Worm (Caenorhabditis elegans): ENCODE data around the gene fbxa-84.

- no peak for TF ChIP-seq snpc-4 (tag; optimal IDR thresholded peaks at IDR 0.05)
- TF ChIP-seq ztf-11 (tag; optimal IDR thresholded peaks at IDR 0.05) = no peak
- no peak for TF ChIP-seq lin-39 (tag; optimal IDR thresholded peaks at IDR 0.05)
- no peak for TF ChIP-seq mef-2 (tag; optimal IDR thresholded peaks at IDR 0.05)
- no peak for TF ChIP-seq nhr-12 (tag; optimal IDR thresholded peaks at IDR 0.05)
- TF ChIP-seq lin-15B (tag; optimal IDR thresholded peaks at IDR 0.05) = no peak
- TF ChIP-seq lin-13 (GFP tag; optimal IDR thresholded peaks at IDR 0.05) = no peak
- no peak for TF ChIP-seq Y116A8C.19 (tag; optimal IDR thresholded peaks at IDR 0.05; ENCODE audit: borderline replicate concordance)
- no peak for TF ChIP-seq unc-62 (GFP tag; optimal IDR thresholded peaks at IDR 0.05)
- no peak for TF ChIP-seq efl-3 (GFP tag; optimal IDR thresholded peaks at IDR 0.05)
- TF ChIP-seq blmp-1 (tag; optimal IDR thresholded peaks at IDR 0.05) = no peak
Observed at ce11 chrV:15199768-15200167, 17.5 kb downstream of the fbxa-84 start, which contains the start of gene Y75B12B.10.

Data from whole organism, L1 larva.